Fruit fly (Drosophila melanogaster) whole organism, prepupa: ENCODE data around the gene CG15554.
A peak's percentile ranks its signal among the peaks of the same experiment; 100 is the strongest.

ENCODE experiments used
- Blimp-1 ChIP-seq: fragments of 200-800 bp; sonication (Bioruptor generic); optimal IDR thresholded peaks from 3 replicates; lab custom pipeline; 2017; ENCODE audit warnings: missing biosample characterization, missing genetic modification characterization, mild to moderate bottlenecking, moderate library complexity, missing genetic modification reagents
- CG31627 ChIP-seq: fragments of 200-800 bp; sonication (Bioruptor generic); optimal IDR thresholded peaks from 3 replicates; lab custom pipeline; 2016; ENCODE audit warnings: missing biosample characterization, missing genetic modification characterization
- Ets21C ChIP-seq: fragments of 200-800 bp; sonication (Bioruptor generic); optimal IDR thresholded peaks from 3 replicates; lab custom pipeline; 2016; ENCODE audit warnings: missing biosample characterization, missing genetic modification characterization
- Gug ChIP-seq: fragments of 200-800 bp; sonication (Bioruptor generic); IDR thresholded peaks from 2 replicates; pipeline ENCODE4 v1.3.6; 2022; ENCODE audit warnings: missing biosample characterization, missing genetic modification characterization
- Hr39 ChIP-seq: fragments of 200-800 bp; sonication (Bioruptor generic); optimal IDR thresholded peaks from 2 replicates; lab custom pipeline; 2016; ENCODE audit warnings: missing biosample characterization, missing genetic modification characterization
- Lpt ChIP-seq: fragments of 200-800 bp; sonication (Bioruptor generic); optimal IDR thresholded peaks from 3 replicates; lab custom pipeline; 2016; ENCODE audit warnings: missing biosample characterization, missing genetic modification characterization
- Sox102F ChIP-seq: fragments of 200-800 bp; sonication (Bioruptor generic); optimal IDR thresholded peaks from 2 replicates; lab custom pipeline; 2016; ENCODE audit warnings: missing biosample characterization, mild to moderate bottlenecking, missing genetic modification characterization
- Sox14 ChIP-seq: fragments of 200-800 bp; sonication (Bioruptor generic); optimal IDR thresholded peaks from 3 replicates; lab custom pipeline; 2016; ENCODE audit warnings: missing biosample characterization, missing genetic modification characterization
- Sox15 ChIP-seq: fragments of 200-800 bp; sonication (Bioruptor generic); optimal IDR thresholded peaks from 3 replicates; lab custom pipeline; 2016; ENCODE audit warnings: missing biosample characterization, missing genetic modification characterization
- svp ChIP-seq: fragments of 200-800 bp; sonication (Bioruptor generic); peaks from one replicate; lab custom pipeline; 2016; ENCODE audit warnings: missing biosample characterization, missing genetic modification characterization
- topi ChIP-seq: fragments of 200-800 bp; sonication (Bioruptor generic); optimal IDR thresholded peaks from 3 replicates; lab custom pipeline; 2016; ENCODE audit warnings: missing biosample characterization, missing genetic modification characterization

DNA sequence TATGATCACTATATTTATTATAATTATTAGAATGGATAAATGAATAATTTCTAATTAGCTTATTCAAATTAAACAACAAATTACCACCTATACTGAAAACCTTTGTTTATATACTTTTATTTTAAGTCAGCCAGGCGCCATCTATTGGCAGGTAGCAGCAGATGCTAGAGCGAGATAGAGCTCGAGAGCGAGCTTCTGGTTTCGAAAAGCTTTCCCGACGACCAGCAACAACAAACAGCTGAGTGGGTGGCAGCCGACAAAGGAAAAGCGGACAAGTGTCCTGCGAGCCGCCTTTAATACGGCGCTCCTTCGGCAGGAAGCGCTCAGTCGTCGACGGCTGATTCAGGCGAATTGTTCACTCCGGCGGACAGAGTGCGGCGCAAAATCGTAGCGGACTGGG is 8.1 kb downstream of the CG15554 start, which contains the start of gene Gycbeta100B:
- TF ChIP-seq Gug (no peak), topi (GFP tag; lab: Kevin White, UChicago) (peak; percentile 5), Ets21C (no peak), CG31627 (GFP tag; lab: Kevin White, UChicago) (no peak), svp (GFP tag; lab: Kevin White, UChicago) (no peak), Lpt (GFP tag; lab: Kevin White, UChicago) (no peak), Sox14 (peak; percentile 11), Sox102F (peak; percentile 13), Sox15 (no peak), Blimp-1 (GFP tag; lab: Kevin White, UChicago) (no peak), Hr39 (no peak)
